Worm (Caenorhabditis elegans) whole organism, L2 larva: ENCODE results near the gene pigw-1.
A peak's percentile ranks its signal among the peaks of the same experiment; 100 is the strongest.

Source experiments
- C34F6.9 ChIP-seq: fragments of 150-350 bp; optimal IDR thresholded peaks from 2 replicates; lab custom pipeline; 2014; ENCODE audit warnings: missing biosample characterization, missing genetic modification characterization
- F13H6.1 ChIP-seq: sonication (generic microtip); optimal IDR thresholded peaks from 2 replicates; lab custom pipeline; 2016; ENCODE audit warnings: missing genetic modification characterization, missing compliant biosample characterization
- R02D3.7 ChIP-seq: fragments of 150-350 bp; optimal IDR thresholded peaks from 2 replicates; lab custom pipeline; 2014; ENCODE audit warnings: missing biosample characterization, missing genetic modification characterization
- Y55F3AM.14 ChIP-seq: fragments of 200-800 bp; sonication (Bioruptor generic); optimal IDR thresholded peaks from 2 replicates; lab custom pipeline; 2018; ENCODE audit warnings: mild to moderate bottlenecking, missing genetic modification characterization, missing compliant biosample characterization
- ZK546.5 ChIP-seq: sonication (generic microtip); optimal IDR thresholded peaks from 2 replicates; lab custom pipeline; 2017; ENCODE audit warnings: missing biosample characterization, missing genetic modification characterization
- alr-1 ChIP-seq: fragments of 150-350 bp; optimal IDR thresholded peaks from 2 replicates; lab custom pipeline; 2014; ENCODE audit warnings: missing biosample characterization, missing genetic modification characterization
- aly-2 ChIP-seq: fragments of 150-350 bp; optimal IDR thresholded peaks from 2 replicates; lab custom pipeline; 2014; ENCODE audit warnings: missing biosample characterization, missing genetic modification characterization
- ama-1 ChIP-seq: fragments of 150-350 bp; optimal IDR thresholded peaks from 2 replicates; lab custom pipeline; 2018; ENCODE audit warnings: inconsistent platforms
- blmp-1 ChIP-seq: sonication (generic microtip); optimal IDR thresholded peaks from 2 replicates; lab custom pipeline; 2017; ENCODE audit warnings: missing genetic modification characterization, mild to moderate bottlenecking, missing compliant biosample characterization, antibody characterized with exemption, moderate library complexity; ENCODE audit not compliant: insufficient read depth
- ceh-16 ChIP-seq: fragments of 150-350 bp; optimal IDR thresholded peaks from 2 replicates; lab custom pipeline; 2014; ENCODE audit warnings: missing biosample characterization, missing genetic modification characterization
- ceh-82 ChIP-seq: fragments of 150-350 bp; optimal IDR thresholded peaks from 2 replicates; lab custom pipeline; 2014; ENCODE audit warnings: missing biosample characterization, missing genetic modification characterization
- crh-2 ChIP-seq: sonication (generic microtip); optimal IDR thresholded peaks from 2 replicates; lab custom pipeline; 2017; ENCODE audit warnings: missing biosample characterization, missing genetic modification characterization
- dmd-4 ChIP-seq: sonication (generic microtip); optimal IDR thresholded peaks from 2 replicates; lab custom pipeline; 2017; ENCODE audit warnings: missing biosample characterization, missing genetic modification characterization
- egl-27 ChIP-seq: sonication (generic microtip); optimal IDR thresholded peaks from 3 replicates; lab custom pipeline; 2017; ENCODE audit warnings: missing biosample characterization, missing genetic modification reagents, missing genetic modification characterization
- elt-1 ChIP-seq: fragments of 150-350 bp; optimal IDR thresholded peaks from 2 replicates; lab custom pipeline; 2014; ENCODE audit warnings: missing biosample characterization, missing genetic modification characterization
- elt-3 ChIP-seq: sonication (generic microtip); optimal IDR thresholded peaks from 2 replicates; lab custom pipeline; 2017; ENCODE audit warnings: missing biosample characterization, missing genetic modification characterization
- fos-1 ChIP-seq: fragments of 150-350 bp; optimal IDR thresholded peaks from 2 replicates; lab custom pipeline; 2014; ENCODE audit warnings: missing biosample characterization, missing genetic modification characterization
- gmeb-1 ChIP-seq: fragments of 150-350 bp; optimal IDR thresholded peaks from 2 replicates; lab custom pipeline; 2014; ENCODE audit warnings: missing biosample characterization, missing genetic modification characterization
- lin-11 ChIP-seq: fragments of 150-350 bp; sonication (generic microtip); optimal IDR thresholded peaks from 2 replicates; lab custom pipeline; 2014; ENCODE audit warnings: missing biosample characterization, missing genetic modification characterization, inconsistent platforms, mixed read lengths
- lin-13 ChIP-seq: fragments of 150-350 bp; optimal IDR thresholded peaks from 2 replicates; lab custom pipeline; 2014; ENCODE audit warnings: missing biosample characterization, missing genetic modification reagents, missing genetic modification characterization
- lin-39 ChIP-seq: fragments of 150-350 bp; optimal IDR thresholded peaks from 2 replicates; lab custom pipeline; 2014; ENCODE audit warnings: missing biosample characterization, missing genetic modification reagents, missing genetic modification characterization
- lsy-2 ChIP-seq, 2 experiments: fragments of 150-350 bp in 1 of 2; sonication (generic microtip) in 1 of 2; optimal IDR thresholded peaks; 2 replicates each; lab custom pipeline; 2014 to 2017; ENCODE audit warnings: missing biosample characterization in 2 of 2, missing genetic modification characterization in 2 of 2
- mab-5 ChIP-seq: fragments of 150-350 bp; optimal IDR thresholded peaks from 2 replicates; lab custom pipeline; 2014; ENCODE audit warnings: missing biosample characterization, missing genetic modification characterization
- mbf-1 ChIP-seq: sonication (generic microtip); optimal IDR thresholded peaks from 2 replicates; lab custom pipeline; 2017; ENCODE audit warnings: missing biosample characterization, missing genetic modification characterization
- mdl-1 ChIP-seq, 2 experiments: fragments of 150-350 bp in 1 of 2; sonication (generic microtip) in 1 of 2; optimal IDR thresholded peaks; 2 replicates each; lab custom pipeline; 2017; ENCODE audit warnings: missing biosample characterization in 2 of 2, missing genetic modification characterization in 2 of 2
- nhr-10 ChIP-seq: sonication (generic microtip); optimal IDR thresholded peaks from 2 replicates; lab custom pipeline; 2017; ENCODE audit warnings: missing biosample characterization, missing genetic modification characterization
- nhr-11 ChIP-seq: fragments of 150-350 bp; optimal IDR thresholded peaks from 2 replicates; lab custom pipeline; 2014; ENCODE audit warnings: missing biosample characterization, missing genetic modification characterization
- nhr-12 ChIP-seq: fragments of 150-350 bp; optimal IDR thresholded peaks from 2 replicates; lab custom pipeline; 2014; ENCODE audit warnings: missing biosample characterization, missing genetic modification characterization
- nhr-129 ChIP-seq: fragments of 150-350 bp; optimal IDR thresholded peaks from 2 replicates; lab custom pipeline; 2014; ENCODE audit warnings: missing biosample characterization, missing genetic modification characterization
- nhr-21 ChIP-seq: fragments of 150-350 bp; optimal IDR thresholded peaks from 2 replicates; lab custom pipeline; 2014; ENCODE audit warnings: missing biosample characterization, missing genetic modification characterization
- nhr-23 ChIP-seq: fragments of 150-350 bp; optimal IDR thresholded peaks from 2 replicates; lab custom pipeline; 2014; ENCODE audit warnings: missing biosample characterization, missing genetic modification reagents, missing genetic modification characterization
- nhr-237 ChIP-seq: fragments of 150-350 bp; optimal IDR thresholded peaks from 2 replicates; lab custom pipeline; 2014; ENCODE audit warnings: missing biosample characterization, missing genetic modification characterization
- nhr-25 ChIP-seq: fragments of 150-350 bp; sonication (generic microtip); optimal IDR thresholded peaks from 3 replicates; lab custom pipeline; 2014; ENCODE audit warnings: missing biosample characterization, missing genetic modification characterization
- nhr-6 ChIP-seq: fragments of 150-350 bp; optimal IDR thresholded peaks from 2 replicates; lab custom pipeline; 2014; ENCODE audit warnings: missing biosample characterization, missing genetic modification characterization
- nhr-77 ChIP-seq: fragments of 150-350 bp; optimal IDR thresholded peaks from 2 replicates; lab custom pipeline; 2014; ENCODE audit warnings: missing biosample characterization, missing genetic modification characterization
- peb-1 ChIP-seq: fragments of 150-350 bp; optimal IDR thresholded peaks from 2 replicates; lab custom pipeline; 2014; ENCODE audit warnings: missing biosample characterization, missing genetic modification characterization
- sem-4 ChIP-seq: fragments of 150-350 bp; optimal IDR thresholded peaks from 2 replicates; lab custom pipeline; 2014; ENCODE audit warnings: missing biosample characterization, missing genetic modification reagents, missing genetic modification characterization
- skn-1 ChIP-seq: sonication (generic microtip); optimal IDR thresholded peaks from 2 replicates; lab custom pipeline; 2017; ENCODE audit warnings: missing biosample characterization, missing genetic modification characterization
- sma-3 ChIP-seq: sonication (generic microtip); optimal IDR thresholded peaks from 2 replicates; lab custom pipeline; 2016; ENCODE audit warnings: missing genetic modification reagents, missing genetic modification characterization, missing compliant biosample characterization
- sma-9 ChIP-seq, 2 experiments: fragments of 150-350 bp in 1 of 2; sonication (generic microtip) in 1 of 2; optimal IDR thresholded peaks; 2 replicates each; lab custom pipeline; 2014 to 2016; ENCODE audit warnings: missing genetic modification characterization in 2 of 2, mild to moderate bottlenecking in 1 of 2, missing biosample characterization in 1 of 2, missing compliant biosample characterization in 1 of 2, missing genetic modification reagents in 1 of 2, moderate library complexity in 1 of 2
- snpc-4 ChIP-seq: fragments of 150-350 bp; optimal IDR thresholded peaks from 2 replicates; lab custom pipeline; 2014; ENCODE audit warnings: missing biosample characterization, missing genetic modification characterization
- unc-39 ChIP-seq: fragments of 150-350 bp; optimal IDR thresholded peaks from 2 replicates; lab custom pipeline; 2014; ENCODE audit warnings: missing biosample characterization, missing genetic modification characterization
- unc-55 ChIP-seq: fragments of 150-350 bp; sonication (generic microtip); optimal IDR thresholded peaks from 3 replicates; lab custom pipeline; 2014; ENCODE audit warnings: missing biosample characterization, missing genetic modification reagents, missing genetic modification characterization
- unc-62 ChIP-seq: fragments of 150-350 bp; optimal IDR thresholded peaks from 2 replicates; lab custom pipeline; 2014; ENCODE audit warnings: missing biosample characterization, missing genetic modification reagents, missing genetic modification characterization
- zag-1 ChIP-seq: fragments of 150-350 bp; optimal IDR thresholded peaks from 2 replicates; lab custom pipeline; 2014; ENCODE audit warnings: missing biosample characterization, missing genetic modification characterization
- ztf-1 ChIP-seq: fragments of 200-800 bp; sonication (Bioruptor generic); conservative IDR thresholded peaks from 2 replicates; pipeline ENCODE4 v1.3.6; 2022; ENCODE audit warnings: missing genetic modification characterization, missing compliant biosample characterization
- ztf-11 ChIP-seq: sonication (generic microtip); optimal IDR thresholded peaks from 2 replicates; lab custom pipeline; 2017; ENCODE audit warnings: missing biosample characterization, missing genetic modification characterization
- ztf-4 ChIP-seq: fragments of 150-350 bp; optimal IDR thresholded peaks from 2 replicates; lab custom pipeline; 2014; ENCODE audit warnings: missing biosample characterization, missing genetic modification characterization

The pigw-1 gene

DNA sequence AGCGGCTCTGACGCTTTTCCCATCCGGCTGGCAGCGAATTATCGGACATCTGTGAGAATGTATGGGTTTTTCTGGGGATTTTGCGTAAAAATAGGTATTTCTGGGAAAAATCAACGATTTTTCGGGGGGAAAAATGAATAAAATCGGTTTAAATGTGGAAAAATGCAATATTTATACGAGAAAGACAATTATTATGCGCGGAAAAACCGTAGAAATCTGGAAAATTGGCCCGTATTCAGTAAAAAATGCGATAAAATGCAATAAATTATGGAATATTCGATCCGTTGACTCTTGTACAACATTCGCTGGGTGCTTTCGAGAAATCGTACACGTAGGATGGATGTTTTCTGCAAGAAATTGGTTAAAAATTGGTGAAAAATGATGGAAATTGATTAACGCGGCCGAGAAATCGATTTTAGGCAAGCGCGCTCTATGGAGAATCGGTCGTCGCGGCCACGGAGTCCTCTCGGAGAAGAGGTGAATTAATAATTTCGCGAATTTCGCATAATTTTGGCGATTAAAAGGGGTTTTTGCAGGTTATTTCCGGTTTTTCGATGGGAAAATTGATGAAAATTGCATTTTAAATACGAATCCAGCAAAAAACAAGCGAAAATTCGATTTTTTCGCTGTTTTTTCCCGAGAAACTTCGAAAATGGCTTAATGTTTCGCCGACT is 4.4 kb upstream of the pigw-1 start, which contains the start of gene pinn-1:
Gene pinn-1, minus strand, starts transcription at position 51 of the 674 bp plus-strand sequence.
- TF ChIP-seq nhr-129 (tag; lab: Kevin White, UChicago) (peak; percentile 63), alr-1 (tag; lab: Kevin White, UChicago) (no peak), lsy-2 (tag; optimal IDR thresholded peaks at IDR 0.05; lab: Kevin White, UChicago) (peak; percentile 88 to 91), mab-5 (tag; lab: Kevin White, UChicago) (peak; percentile 61), C34F6.9 (peak; percentile 87), sma-9 (GFP tag; optimal IDR thresholded peaks at IDR 0.05; lab: Kevin White, UChicago) (peak; percentile 94), sma-9 (tag; optimal IDR thresholded peaks at IDR 0.05; lab: Kevin White, UChicago) (no peak), nhr-77 (tag; lab: Kevin White, UChicago) (peak; percentile 73), aly-2 (tag; lab: Kevin White, UChicago) (no peak), zag-1 (tag; lab: Kevin White, UChicago) (peak; percentile 66), snpc-4 (tag; lab: Kevin White, UChicago) (peak; percentile 60), nhr-25 (peak; percentile 88), ztf-11 (tag; lab: Kevin White, UChicago) (no peak), ama-1 (lab: Kevin White, UChicago) (no peak), ceh-16 (peak; percentile 73), unc-39 (no peak), nhr-237 (tag; lab: Kevin White, UChicago) (no peak), lin-13 (peak; percentile 95), peb-1 (no peak), dmd-4 (tag; lab: Kevin White, UChicago) (no peak), F13H6.1 (tag; lab: Kevin White, UChicago) (peak; percentile 90), mbf-1 (tag; lab: Kevin White, UChicago) (no peak), skn-1 (tag; lab: Kevin White, UChicago) (no peak), Y55F3AM.14 (peak; percentile 50), ztf-4 (tag; lab: Kevin White, UChicago) (peak; percentile 53), nhr-6 (tag; lab: Kevin White, UChicago) (peak; percentile 14), ZK546.5 (no peak), crh-2 (tag; lab: Kevin White, UChicago) (peak; percentile 87), lin-11 (tag; lab: Kevin White, UChicago) (peak; percentile 78), nhr-23 (tag; lab: Kevin White, UChicago) (no peak), egl-27 (tag; lab: Kevin White, UChicago) (peak; percentile 61), sma-3 (peak; percentile 93), nhr-11 (tag; lab: Kevin White, UChicago) (no peak), nhr-10 (tag; lab: Kevin White, UChicago) (peak; percentile 62), ztf-1 (GFP tag; lab: Robert Waterston, UW) (0 out of 2 replicates have a peak, but pooled peaks have one; percentile 56), R02D3.7 (tag; lab: Kevin White, UChicago) (peak; percentile 10), sem-4 (tag; lab: Kevin White, UChicago) (peak; percentile 83), nhr-12 (peak; percentile 56), gmeb-1 (peak; percentile 87), blmp-1 (tag; lab: Kevin White, UChicago) (no peak), elt-1 (tag; lab: Kevin White, UChicago) (no peak), elt-3 (tag; lab: Kevin White, UChicago) (no peak), unc-55 (GFP tag; lab: Kevin White, UChicago) (peak; percentile 94), fos-1 (tag; lab: Kevin White, UChicago) (peak; percentile 85), ceh-82 (peak; percentile 48), nhr-21 (tag; lab: Kevin White, UChicago) (peak; percentile 87), lin-39 (tag; lab: Kevin White, UChicago) (no peak), unc-62 (no peak), mdl-1 (tag; optimal IDR thresholded peaks at IDR 0.05; lab: Kevin White, UChicago) (peak in 1 of 2 experiments; percentile 10)
- TF ChIP-seq, all 48 proteins: peak for 30
